Fruit fly (Drosophila melanogaster) whole organism, embryonic: ENCODE data around the gene sdk.

Experiments
- Bgb ChIP-seq: fragments of 200-800 bp; sonication (Bioruptor generic); IDR thresholded peaks from 2 replicates; pipeline ENCODE4 v1.3.6; 2022; ENCODE audit warnings: missing biosample characterization, missing genetic modification characterization; ENCODE audit not compliant: partially characterized antibody
- C15 ChIP-seq: fragments of 200-800 bp; sonication (Bioruptor generic); IDR thresholded peaks from 3 replicates; pipeline ENCODE4 v1.3.6; 2022; ENCODE audit warnings: missing biosample characterization, missing genetic modification characterization
- CG11093 ChIP-seq: fragments of 200-800 bp; sonication (Bioruptor generic); IDR thresholded peaks from 3 replicates; pipeline ENCODE4 v1.3.6; 2022; ENCODE audit warnings: missing biosample characterization, missing genetic modification characterization
- CG12236 ChIP-seq: fragments of 200-800 bp; sonication (Bioruptor generic); optimal IDR thresholded peaks from 2 replicates; lab custom pipeline; 2016; ENCODE audit warnings: missing biosample characterization, missing genetic modification characterization
- CG12659 ChIP-seq: fragments of 200-800 bp; sonication (Bioruptor generic); optimal IDR thresholded peaks from 3 replicates; lab custom pipeline; 2017; ENCODE audit warnings: mild to moderate bottlenecking, missing biosample characterization, missing genetic modification reagents, missing genetic modification characterization
- CG17186 ChIP-seq: fragments of 200-800 bp; sonication (Bioruptor generic); optimal IDR thresholded peaks from 3 replicates; lab custom pipeline; 2017; ENCODE audit warnings: missing biosample characterization, missing genetic modification reagents, missing genetic modification characterization
- CG17359 ChIP-seq: fragments of 200-800 bp; sonication (Bioruptor generic); optimal IDR thresholded peaks from 3 replicates; lab custom pipeline; 2018; ENCODE audit warnings: missing biosample characterization, mild to moderate bottlenecking, missing genetic modification characterization, moderate library complexity
- CG17568 ChIP-seq: fragments of 200-800 bp; sonication (Bioruptor generic); optimal IDR thresholded peaks from 2 replicates; lab custom pipeline; 2018; ENCODE audit warnings: missing biosample characterization, mild to moderate bottlenecking, missing genetic modification characterization, moderate library complexity
- CG17802 ChIP-seq: fragments of 200-800 bp; sonication (Bioruptor generic); optimal IDR thresholded peaks from 2 replicates; lab custom pipeline; 2018; ENCODE audit warnings: missing biosample characterization, mild to moderate bottlenecking, missing genetic modification characterization, moderate library complexity
- CG34224 ChIP-seq: fragments of 200-800 bp; sonication (Bioruptor generic); IDR thresholded peaks from 3 replicates; pipeline ENCODE4 v1.3.6; 2022; ENCODE audit warnings: missing biosample characterization, missing genetic modification characterization; ENCODE audit not compliant: partially characterized antibody
- CG4424 ChIP-seq: fragments of 200-800 bp; sonication (Bioruptor generic); optimal IDR thresholded peaks from 3 replicates; lab custom pipeline; 2016; ENCODE audit warnings: missing biosample characterization, missing genetic modification characterization
- CG4617 ChIP-seq: fragments of 200-800 bp; sonication (Bioruptor generic); optimal IDR thresholded peaks from 3 replicates; lab custom pipeline; 2016; ENCODE audit warnings: missing biosample characterization, missing genetic modification characterization, borderline replicate concordance
- CG8388 ChIP-seq: fragments of 200-800 bp; sonication (Bioruptor generic); optimal IDR thresholded peaks from 2 replicates; lab custom pipeline; 2019; ENCODE audit warnings: missing biosample characterization, mild to moderate bottlenecking, missing genetic modification characterization, moderate library complexity
- CG9932 ChIP-seq: fragments of 200-800 bp; sonication (Bioruptor generic); IDR thresholded peaks from 2 replicates; pipeline ENCODE4 v1.3.6; 2022; ENCODE audit warnings: missing biosample characterization, missing genetic modification characterization
- D ChIP-seq, 2 experiments: fragments of 200-800 bp in 1 of 2; fragments of >200 bp in 1 of 2; sonication (Bioruptor generic) in 1 of 2; optimal IDR thresholded peaks; 2 replicates in 1 of 2; 3 replicates in 1 of 2; lab custom pipeline; 2017; ENCODE audit warnings: mild to moderate bottlenecking in 1 of 2, missing biosample characterization in 1 of 2, missing genetic modification characterization in 1 of 2, missing genetic modification reagents in 1 of 2
- Drgx ChIP-seq: fragments of 200-800 bp; sonication (Bioruptor generic); IDR thresholded peaks from 2 replicates; pipeline ENCODE4 v1.3.6; 2022; ENCODE audit warnings: missing biosample characterization, missing genetic modification characterization
- Gug ChIP-seq: fragments of 200-800 bp; sonication (Bioruptor generic); IDR thresholded peaks from 4 replicates; pipeline ENCODE4 v1.3.6; 2022; ENCODE audit warnings: missing biosample characterization, missing genetic modification characterization
- HLH54F ChIP-seq: fragments of 200-800 bp; sonication (Bioruptor generic); optimal IDR thresholded peaks from 3 replicates; lab custom pipeline; 2016; ENCODE audit warnings: missing biosample characterization, missing genetic modification characterization
- Hmr ChIP-seq: fragments of 200-800 bp; sonication (Bioruptor generic); optimal IDR thresholded peaks from 3 replicates; lab custom pipeline; 2017; ENCODE audit warnings: mild to moderate bottlenecking, missing biosample characterization, missing genetic modification reagents, missing genetic modification characterization
- MBD-R2 ChIP-seq: fragments of 200-800 bp; sonication (Bioruptor generic); IDR thresholded peaks from 2 replicates; pipeline ENCODE4 v1.3.6; 2022; ENCODE audit warnings: missing biosample characterization, missing genetic modification characterization
- Nf-YB ChIP-seq: fragments of 200-800 bp; sonication (Bioruptor generic); optimal IDR thresholded peaks from 3 replicates; lab custom pipeline; 2019; ENCODE audit warnings: missing biosample characterization, mild to moderate bottlenecking, missing genetic modification characterization, moderate library complexity
- Rfx ChIP-seq: fragments of 200-800 bp; sonication (Bioruptor generic); IDR thresholded peaks from 2 replicates; pipeline ENCODE4 v1.3.6; 2022; ENCODE audit warnings: missing biosample characterization, missing genetic modification characterization
- Stat92E ChIP-seq, 3 experiments: fragments of >200 bp in 2 of 3; fragments of 200-800 bp in 1 of 3; sonication (Bioruptor generic) in 1 of 3; optimal IDR thresholded peaks; 2 replicates each; lab custom pipeline; 2017 to 2019; ENCODE audit warnings: missing biosample characterization in 3 of 3, missing genetic modification characterization in 3 of 3, mild to moderate bottlenecking in 1 of 3, moderate library complexity in 1 of 3
- Taf1 ChIP-seq: fragments of 200-800 bp; sonication (Bioruptor generic); IDR thresholded peaks from 2 replicates; pipeline ENCODE4 v1.3.6; 2022; ENCODE audit warnings: missing biosample characterization, missing genetic modification characterization
- bowl ChIP-seq: fragments of 200-800 bp; sonication (Bioruptor generic); IDR thresholded peaks from 2 replicates; pipeline ENCODE4 v1.3.6; 2022; ENCODE audit warnings: missing biosample characterization, missing genetic modification characterization
- dan ChIP-seq: fragments of 200-800 bp; sonication (Bioruptor generic); IDR thresholded peaks from 2 replicates; pipeline ENCODE4 v1.3.6; 2022; ENCODE audit warnings: missing biosample characterization, missing genetic modification characterization
- en ChIP-seq: fragments of 200-800 bp; sonication (Bioruptor generic); optimal IDR thresholded peaks from 2 replicates; lab custom pipeline; 2016; ENCODE audit warnings: missing biosample characterization, missing genetic modification characterization
- fd3F ChIP-seq: fragments of 200-800 bp; sonication (Bioruptor generic); optimal IDR thresholded peaks from 2 replicates; lab custom pipeline; 2018; ENCODE audit warnings: missing biosample characterization, mild to moderate bottlenecking, missing genetic modification characterization, moderate library complexity
- gem ChIP-seq: fragments of 200-800 bp; sonication (Bioruptor generic); optimal IDR thresholded peaks from 2 replicates; lab custom pipeline; 2019; ENCODE audit warnings: missing biosample characterization, mild to moderate bottlenecking, missing genetic modification characterization, moderate library complexity
- gfzf ChIP-seq: fragments of 200-800 bp; sonication (Bioruptor generic); optimal IDR thresholded peaks from 2 replicates; lab custom pipeline; 2016; ENCODE audit warnings: missing biosample characterization, mild to moderate bottlenecking, missing genetic modification characterization, moderate library complexity
- h ChIP-seq: fragments of >200 bp; optimal IDR thresholded peaks from 2 replicates; lab custom pipeline; 2017
- ind ChIP-seq: fragments of 200-800 bp; sonication (Bioruptor generic); optimal IDR thresholded peaks from 3 replicates; lab custom pipeline; 2016; ENCODE audit warnings: missing biosample characterization, missing genetic modification characterization
- jigr1 ChIP-seq: fragments of 200-800 bp; sonication (Bioruptor generic); IDR thresholded peaks from 3 replicates; pipeline ENCODE4 v1.3.6; 2022; ENCODE audit warnings: missing biosample characterization, missing genetic modification characterization
- lov ChIP-seq, 2 experiments: fragments of 200-800 bp in 1 of 2; fragments of >200 bp in 1 of 2; sonication (Bioruptor generic) in 1 of 2; IDR thresholded peaks in 1 of 2; optimal IDR thresholded peaks in 1 of 2; 2 replicates in 1 of 2; 3 replicates in 1 of 2; pipeline versions ENCODE4 v1.3.6 to Lab custom; 2017 to 2022; ENCODE audit warnings: missing biosample characterization in 1 of 2, missing genetic modification characterization in 1 of 2
- maf-S ChIP-seq: fragments of 200-800 bp; sonication (Bioruptor generic); optimal IDR thresholded peaks from 2 replicates; lab custom pipeline; 2016; ENCODE audit warnings: missing biosample characterization, missing genetic modification characterization
- salm ChIP-seq: fragments of 200-800 bp; sonication (Bioruptor generic); optimal IDR thresholded peaks from 2 replicates; lab custom pipeline; 2018; ENCODE audit warnings: missing biosample characterization, mild to moderate bottlenecking, missing genetic modification characterization
- zen2 ChIP-seq: fragments of 200-800 bp; sonication (Bioruptor generic); IDR thresholded peaks from 3 replicates; pipeline ENCODE4 v1.3.6; 2022; ENCODE audit warnings: missing biosample characterization, missing genetic modification characterization; ENCODE audit not compliant: partially characterized antibody
- zfh2 ChIP-seq: fragments of 200-800 bp; sonication (Bioruptor generic); optimal IDR thresholded peaks from 2 replicates; lab custom pipeline; 2016; ENCODE audit warnings: missing biosample characterization, missing genetic modification characterization

The sdk gene

dm6 chrX:784456-784855 lies 97.8 kb downstream of the sdk start, which contains the start of gene tw (continued):
- TF ChIP-seq maf-S (GFP tag; lab: Kevin White, UChicago): no peak
- TF ChIP-seq Hmr: no peak
- TF ChIP-seq D (optimal IDR thresholded peaks at IDR 0.05; lab: Kevin White, UChicago): no peak
- TF ChIP-seq D (GFP tag; optimal IDR thresholded peaks at IDR 0.05; lab: Kevin White, UChicago): no peak
- TF ChIP-seq CG17802 (tag; lab: Kevin White, UChicago): no peak
- TF ChIP-seq HLH54F (GFP tag; lab: Kevin White, UChicago): no peak
- no peak for TF ChIP-seq Nf-YB (GFP tag; lab: Kevin White, UChicago)
- TF ChIP-seq CG4424 (GFP tag; lab: Kevin White, UChicago): no peak
- TF ChIP-seq h (lab: Kevin White, UChicago): no peak
- TF ChIP-seq CG11093 (GFP tag; lab: Robert Waterston, UW): no peak
- TF ChIP-seq CG17186 (GFP tag; lab: Kevin White, UChicago): no peak
- TF ChIP-seq jigr1 (GFP tag; lab: Robert Waterston, UW): no peak
- no peak for TF ChIP-seq bowl (GFP tag; lab: Robert Waterston, UW)
- TF ChIP-seq Bgb (GFP tag; lab: Robert Waterston, UW): peak; percentile 58; the same call in 1 of the 2 replicates
- peak; percentile 31; the same call in 1 of the 2 replicates for TF ChIP-seq MBD-R2
- TF ChIP-seq ind (GFP tag; lab: Kevin White, UChicago): no peak
- no peak for TF ChIP-seq CG8388 (GFP tag; lab: Kevin White, UChicago)
- no peak for TF ChIP-seq Stat92E (GFP tag; optimal IDR thresholded peaks at IDR 0.05; lab: Kevin White, UChicago)
- TF ChIP-seq zfh2 (GFP tag; lab: Kevin White, UChicago): no peak
- TF ChIP-seq CG17359 (tag; lab: Kevin White, UChicago): no peak
- TF ChIP-seq dan (GFP tag; lab: Robert Waterston, UW): no peak
- TF ChIP-seq Drgx (GFP tag; lab: Robert Waterston, UW): no peak
- peak; percentile 27; the same call in 1 of the 3 replicates for TF ChIP-seq CG34224 (GFP tag; lab: Robert Waterston, UW)
- no peak for TF ChIP-seq CG12236
- no peak for TF ChIP-seq gem (tag; lab: Kevin White, UChicago)
- no peak for TF ChIP-seq en (GFP tag; lab: Kevin White, UChicago)
- TF ChIP-seq zen2 (GFP tag; lab: Robert Waterston, UW): peak; percentile 20; the same call in 1 of the 3 replicates
- TF ChIP-seq CG4617 (GFP tag; lab: Kevin White, UChicago): no peak
- no peak for TF ChIP-seq lov (optimal IDR thresholded peaks at IDR 0.05; lab: Kevin White, UChicago)
- TF ChIP-seq lov (GFP tag; IDR thresholded peaks at IDR 0.05; lab: Robert Waterston, UW): no peak
- TF ChIP-seq fd3F (GFP tag; lab: Kevin White, UChicago): no peak
- TF ChIP-seq salm (tag; lab: Kevin White, UChicago): no peak
- no peak for TF ChIP-seq C15
- no peak for TF ChIP-seq Rfx (GFP tag; lab: Robert Waterston, UW)
- peak; percentile 4 for TF ChIP-seq gfzf (GFP tag; lab: Kevin White, UChicago)
- TF ChIP-seq Gug: no peak
- no peak for TF ChIP-seq CG9932 (GFP tag; lab: Robert Waterston, UW)

- no peak for TF ChIP-seq Taf1 (GFP tag; lab: Robert Waterston, UW)
- no peak for TF ChIP-seq CG17568 (GFP tag; lab: Kevin White, UChicago)
- TF ChIP-seq CG12659 (GFP tag; lab: Kevin White, UChicago): no peak
Measured at dm6 chrX:790039-790597, 103.5 kb downstream of the sdk start, which contains the start of gene CG13360. Gene CG13360 (minus strand): TSS chrX:790089.
